Worm (Caenorhabditis elegans) whole organism, L3 larva: ENCODE data around the gene F30B5.11.
"Not testable (repeated sequence)": the region's sequence is repeated elsewhere in the genome, so short reads cannot be mapped to it uniquely, and the experiment has no call there.

Experiments used
- elt-1 ChIP-seq: fragments of 150-350 bp; optimal IDR thresholded peaks from 2 replicates; lab custom pipeline; 2014; ENCODE audit warnings: missing biosample characterization, missing genetic modification characterization
- fkh-10 ChIP-seq: sonication (generic microtip); optimal IDR thresholded peaks from 2 replicates; lab custom pipeline; 2017; ENCODE audit warnings: missing biosample characterization, missing genetic modification reagents, missing genetic modification characterization

- not testable (repeated sequence) for TF ChIP-seq fkh-10 (GFP tag; lab: Kevin White, UChicago); elt-1
Measured at ce11 chrIV:4196729-4197128, 23.2 kb downstream of the F30B5.11 start, which contains the start of gene K06B9.6.
